Worm (Caenorhabditis elegans) whole organism, L3 larva: ENCODE results near the gene F09B9.5.

Experiments
- R02D3.7 ChIP-seq: fragments of 150-350 bp; optimal IDR thresholded peaks from 2 replicates; lab custom pipeline; 2014; ENCODE audit warnings: missing biosample characterization, missing genetic modification characterization
- ZK546.5 ChIP-seq: sonication (generic microtip); optimal IDR thresholded peaks from 2 replicates; lab custom pipeline; 2017; ENCODE audit warnings: missing biosample characterization, missing genetic modification characterization
- aly-2 ChIP-seq: fragments of 150-350 bp; optimal IDR thresholded peaks from 2 replicates; lab custom pipeline; 2014; ENCODE audit warnings: missing biosample characterization, missing genetic modification characterization
- ama-1 ChIP-seq: fragments of 150-350 bp; optimal IDR thresholded peaks from 2 replicates; lab custom pipeline; 2018
- ceh-16 ChIP-seq: sonication (generic microtip); optimal IDR thresholded peaks from 2 replicates; lab custom pipeline; 2017; ENCODE audit warnings: missing biosample characterization, missing genetic modification characterization
- ceh-82 ChIP-seq: fragments of 150-350 bp; optimal IDR thresholded peaks from 2 replicates; lab custom pipeline; 2014; ENCODE audit warnings: missing biosample characterization, missing genetic modification characterization
- ceh-9 ChIP-seq: sonication (generic microtip); optimal IDR thresholded peaks from 2 replicates; lab custom pipeline; 2018; ENCODE audit warnings: missing biosample characterization, missing genetic modification characterization
- daf-12 ChIP-seq: fragments of 150-350 bp; optimal IDR thresholded peaks from 2 replicates; lab custom pipeline; 2014; ENCODE audit warnings: missing biosample characterization, missing genetic modification reagents, missing genetic modification characterization
- egl-27 ChIP-seq: sonication (generic microtip); optimal IDR thresholded peaks from 4 replicates; lab custom pipeline; 2017; ENCODE audit warnings: missing biosample characterization, missing genetic modification reagents, missing genetic modification characterization
- egl-5 ChIP-seq: fragments of 150-350 bp; optimal IDR thresholded peaks from 2 replicates; lab custom pipeline; 2017; ENCODE audit warnings: missing biosample characterization, missing genetic modification reagents, missing genetic modification characterization, inconsistent platforms
- elt-2 ChIP-seq: sonication (generic microtip); optimal IDR thresholded peaks from 2 replicates; lab custom pipeline; 2016; ENCODE audit warnings: missing genetic modification reagents, mild to moderate bottlenecking, missing genetic modification characterization, missing compliant biosample characterization
- elt-3 ChIP-seq, 3 experiments: fragments of 150-350 bp in 1 of 3; sonication (generic microtip) in 2 of 3; optimal IDR thresholded peaks; 2 replicates in 2 of 3; 4 replicates in 1 of 3; lab custom pipeline; 2014 to 2017; ENCODE audit warnings: missing biosample characterization in 3 of 3, missing genetic modification characterization in 3 of 3
- fkh-10 ChIP-seq: sonication (generic microtip); optimal IDR thresholded peaks from 2 replicates; lab custom pipeline; 2017; ENCODE audit warnings: missing biosample characterization, missing genetic modification reagents, missing genetic modification characterization
- jun-1 ChIP-seq: fragments of 150-350 bp; optimal IDR thresholded peaks from 2 replicates; lab custom pipeline; 2014; ENCODE audit warnings: missing biosample characterization, missing genetic modification reagents, missing genetic modification characterization
- lin-39 ChIP-seq: fragments of 150-350 bp; optimal IDR thresholded peaks from 2 replicates; lab custom pipeline; 2018; ENCODE audit warnings: missing biosample characterization, missing genetic modification reagents, missing genetic modification characterization
- lsy-12 ChIP-seq: sonication (generic microtip); optimal IDR thresholded peaks from 2 replicates; lab custom pipeline; 2016; ENCODE audit warnings: mild to moderate bottlenecking, missing genetic modification characterization, missing compliant biosample characterization
- mdl-1 ChIP-seq: fragments of 150-350 bp; optimal IDR thresholded peaks from 2 replicates; lab custom pipeline; 2014; ENCODE audit warnings: missing biosample characterization, missing genetic modification characterization
- mml-1 ChIP-seq: fragments of 150-350 bp; sonication (generic microtip); optimal IDR thresholded peaks from 3 replicates; lab custom pipeline; 2014; ENCODE audit warnings: missing biosample characterization, missing genetic modification characterization
- nfya-1 ChIP-seq: sonication (generic microtip); optimal IDR thresholded peaks from 2 replicates; lab custom pipeline; 2017; ENCODE audit warnings: missing genetic modification characterization, mild to moderate bottlenecking, missing compliant biosample characterization, antibody characterized with exemption, moderate library complexity; ENCODE audit not compliant: insufficient read depth
- nhr-11 ChIP-seq: fragments of 150-350 bp; optimal IDR thresholded peaks from 2 replicates; lab custom pipeline; 2014; ENCODE audit warnings: missing biosample characterization, missing genetic modification characterization
- nhr-12 ChIP-seq: fragments of 150-350 bp; optimal IDR thresholded peaks from 2 replicates; lab custom pipeline; 2014; ENCODE audit warnings: missing biosample characterization, missing genetic modification characterization
- nhr-23 ChIP-seq: fragments of 150-350 bp; optimal IDR thresholded peaks from 2 replicates; lab custom pipeline; 2014; ENCODE audit warnings: missing biosample characterization, missing genetic modification reagents, missing genetic modification characterization
- nhr-25 ChIP-seq: sonication (generic microtip); optimal IDR thresholded peaks from 2 replicates; lab custom pipeline; 2017; ENCODE audit warnings: missing biosample characterization, missing genetic modification characterization
- nhr-43 ChIP-seq: sonication (generic microtip); optimal IDR thresholded peaks from 2 replicates; lab custom pipeline; 2016; ENCODE audit warnings: mild to moderate bottlenecking, missing genetic modification characterization, missing compliant biosample characterization; ENCODE audit not compliant: poor library complexity, severe bottlenecking
- nhr-76 ChIP-seq: fragments of 150-350 bp; sonication (generic microtip); optimal IDR thresholded peaks from 5 replicates; lab custom pipeline; 2014; ENCODE audit warnings: missing biosample characterization, missing genetic modification characterization
- pqm-1 ChIP-seq: fragments of 150-350 bp; optimal IDR thresholded peaks from 2 replicates; lab custom pipeline; 2017; ENCODE audit warnings: missing biosample characterization, missing genetic modification characterization, inconsistent platforms
- zag-1 ChIP-seq: fragments of 150-350 bp; optimal IDR thresholded peaks from 2 replicates; lab custom pipeline; 2014; ENCODE audit warnings: missing biosample characterization, missing genetic modification characterization
- ztf-4 ChIP-seq: fragments of 150-350 bp; optimal IDR thresholded peaks from 2 replicates; lab custom pipeline; 2014; ENCODE audit warnings: missing biosample characterization, missing genetic modification characterization

The F09B9.5 gene

DNA sequence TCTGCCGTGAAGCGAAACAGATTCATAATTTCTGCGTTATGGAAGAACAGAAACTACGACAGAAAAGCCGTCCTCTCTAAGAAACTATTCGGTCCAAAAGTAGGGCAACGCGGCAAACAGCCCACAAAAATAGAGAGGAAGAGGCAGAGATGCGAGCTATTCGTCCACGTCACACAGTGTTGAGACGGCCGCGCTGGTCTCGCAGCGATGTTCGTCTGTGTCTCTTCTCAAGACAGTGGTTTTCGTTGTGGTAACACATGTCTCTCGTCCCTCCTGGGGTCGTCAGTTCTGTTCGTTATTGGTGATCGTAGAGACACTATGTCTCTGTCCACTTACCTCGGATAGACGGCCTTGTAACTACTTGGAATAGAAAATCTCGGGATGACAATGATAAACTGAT is 4.1 kb downstream of the F09B9.5 start, which contains the start of gene erd-2.1 (continued):
- TF ChIP-seq ceh-16 (no peak), pqm-1 (tag; lab: Kevin White, UChicago) (peak; percentile 35), mdl-1 (tag; lab: Kevin White, UChicago) (no peak), egl-27 (tag; lab: Kevin White, UChicago) (no peak)

DNA sequence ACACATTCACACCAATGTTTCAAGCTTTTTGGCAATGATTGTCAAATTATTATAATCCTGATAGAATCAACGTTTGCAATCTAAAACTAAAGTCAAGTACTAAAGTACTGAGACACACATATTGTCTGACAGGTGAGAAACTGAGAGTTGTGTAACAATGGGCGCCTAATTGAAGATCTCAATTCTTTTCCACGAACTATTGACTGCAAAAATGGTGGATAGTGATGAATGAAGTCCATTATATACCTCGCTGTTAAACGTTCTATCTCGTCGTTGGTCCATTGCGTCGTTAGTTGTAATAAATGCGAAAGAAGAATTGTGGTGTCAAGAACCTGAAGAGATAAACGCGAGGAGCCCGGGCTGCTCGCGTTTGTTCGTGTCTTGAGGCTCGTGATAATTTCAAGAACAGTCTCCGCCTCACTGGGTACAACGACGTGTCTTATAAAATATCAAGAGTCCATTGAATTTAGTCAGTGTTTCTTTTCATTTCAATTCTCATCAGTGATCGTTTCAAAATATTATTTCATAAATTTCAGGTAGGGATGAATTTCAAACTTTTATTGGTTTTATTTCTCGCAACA is 5.6 kb downstream of the F09B9.5 start, which contains the start of gene F09B9.4:
Gene F09B9.4 (plus strand): TSS at position 531 of the 581 bp plus-strand sequence.
- TF ChIP-seq egl-5 (tag; lab: Kevin White, UChicago) (peak; percentile 57), lin-39 (tag; lab: Kevin White, UChicago) (peak; percentile 26), ama-1 (lab: Kevin White, UChicago) (no peak), R02D3.7 (tag; lab: Kevin White, UChicago) (no peak), ceh-16 (no peak), nfya-1 (tag; lab: Kevin White, UChicago) (peak; percentile 10)

DNA sequence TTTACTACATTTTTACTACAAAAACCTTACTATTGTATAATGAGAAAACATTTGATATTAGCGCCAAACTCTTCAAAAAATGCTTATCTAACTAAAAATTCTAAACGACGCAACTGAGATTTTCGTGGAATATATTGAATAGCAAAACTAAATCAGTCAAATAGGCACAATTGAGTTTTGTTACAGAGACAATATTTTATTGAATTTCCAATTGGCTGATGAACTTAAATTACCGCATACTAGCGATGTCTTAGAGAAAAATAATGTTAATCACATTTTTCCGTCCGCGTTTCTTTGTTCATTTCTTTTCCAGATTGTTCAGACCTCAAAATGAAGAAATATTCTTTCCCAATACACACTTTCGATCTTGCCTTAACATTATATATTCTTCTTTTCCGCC is 7.9 kb downstream of the F09B9.5 start:
- TF ChIP-seq elt-2 (tag; lab: Kevin White, UChicago) (no peak), fkh-10 (GFP tag; lab: Kevin White, UChicago) (peak; percentile 73), ZK546.5 (tag; lab: Kevin White, UChicago) (no peak), nhr-23 (no peak)

DNA sequence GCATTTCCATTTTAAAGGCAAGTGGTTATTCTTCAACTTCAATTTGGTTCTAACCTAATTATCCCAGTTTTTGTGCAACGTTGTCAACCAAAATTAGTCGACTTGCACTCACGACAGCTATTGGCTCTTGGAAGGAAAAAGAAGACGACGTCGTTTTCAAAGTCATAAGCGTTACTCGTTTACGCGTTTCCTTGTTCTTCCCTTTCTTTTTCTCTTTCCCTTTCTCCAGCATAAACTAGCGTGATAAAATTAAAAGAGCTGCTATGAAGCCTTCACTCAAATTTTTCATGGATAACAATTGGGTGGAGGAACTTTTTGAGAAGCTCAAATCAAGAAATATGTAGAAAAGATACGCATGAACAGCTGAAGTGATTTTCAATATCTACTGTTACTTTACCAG is 8.6 kb downstream of the F09B9.5 start:
- TF ChIP-seq elt-2 (tag; lab: Kevin White, UChicago) (no peak), nhr-11 (no peak), ama-1 (lab: Kevin White, UChicago) (no peak), mml-1 (tag; lab: Kevin White, UChicago) (no peak), egl-27 (tag; lab: Kevin White, UChicago) (no peak), nhr-43 (no peak), daf-12 (no peak), nhr-12 (no peak), ceh-9 (no peak), ceh-82 (tag; lab: Kevin White, UChicago) (no peak), jun-1 (tag; lab: Kevin White, UChicago) (no peak), nfya-1 (tag; lab: Kevin White, UChicago) (no peak), nhr-76 (tag; lab: Kevin White, UChicago) (no peak), lin-39 (tag; lab: Kevin White, UChicago) (no peak), lsy-12 (no peak), ceh-16 (no peak), aly-2 (tag; lab: Kevin White, UChicago) (no peak), zag-1 (tag; lab: Kevin White, UChicago) (no peak), elt-3 (tag; optimal IDR thresholded peaks at IDR 0.05; lab: Kevin White, UChicago) (no peak)

DNA sequence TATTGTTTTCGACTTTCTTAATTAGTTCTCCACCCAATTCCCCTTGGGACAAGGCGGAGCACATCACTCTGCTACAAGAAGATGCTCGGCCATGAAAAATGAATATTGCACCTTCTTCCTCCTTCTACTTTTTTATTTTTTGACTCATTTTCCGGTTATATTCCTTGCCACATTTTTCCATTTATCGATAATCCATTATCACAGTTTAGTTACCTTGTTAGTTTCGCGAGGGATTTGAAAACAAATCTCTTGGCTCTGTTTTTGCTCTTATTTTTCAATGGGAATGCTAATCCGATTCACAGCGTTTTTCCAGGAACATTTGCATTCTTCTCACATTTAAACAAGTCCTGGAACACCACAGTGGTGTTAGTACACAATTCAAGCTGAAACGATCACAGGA is 12.4 kb downstream of the F09B9.5 start, which contains the start of gene rnp-9:
Gene rnp-9 (plus strand): TSS at position 301 of the 400 bp plus-strand sequence.
- TF ChIP-seq nhr-76 (tag; lab: Kevin White, UChicago): no peak

DNA sequence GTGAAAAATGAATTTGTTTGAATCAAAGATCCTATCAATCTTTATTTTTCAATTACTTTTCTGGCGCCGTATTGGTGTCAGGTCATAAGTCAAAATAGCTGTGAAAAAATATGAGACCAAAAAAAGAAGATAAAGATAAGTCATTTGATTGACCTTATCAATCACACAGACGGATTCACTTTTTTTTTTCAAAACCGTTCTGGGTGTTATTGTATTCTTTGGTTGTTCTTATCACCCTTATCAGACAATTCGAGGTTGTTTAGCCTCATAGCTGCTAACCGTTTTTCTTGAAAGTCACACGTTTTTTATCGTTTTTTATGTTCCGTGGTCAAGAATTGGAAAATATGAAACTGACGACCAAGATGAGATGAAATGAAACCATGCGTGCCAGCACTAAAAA is 13.9 kb downstream of the F09B9.5 start:
- TF ChIP-seq fkh-10 (GFP tag; lab: Kevin White, UChicago): no peak
- no peak for TF ChIP-seq elt-3 (tag; optimal IDR thresholded peaks at IDR 0.05; lab: Kevin White, UChicago)
- peak; percentile 80 for TF ChIP-seq nhr-23
- TF ChIP-seq nhr-12: no peak
- TF ChIP-seq ceh-9: no peak
- peak; percentile 14 for TF ChIP-seq lsy-12

DNA sequence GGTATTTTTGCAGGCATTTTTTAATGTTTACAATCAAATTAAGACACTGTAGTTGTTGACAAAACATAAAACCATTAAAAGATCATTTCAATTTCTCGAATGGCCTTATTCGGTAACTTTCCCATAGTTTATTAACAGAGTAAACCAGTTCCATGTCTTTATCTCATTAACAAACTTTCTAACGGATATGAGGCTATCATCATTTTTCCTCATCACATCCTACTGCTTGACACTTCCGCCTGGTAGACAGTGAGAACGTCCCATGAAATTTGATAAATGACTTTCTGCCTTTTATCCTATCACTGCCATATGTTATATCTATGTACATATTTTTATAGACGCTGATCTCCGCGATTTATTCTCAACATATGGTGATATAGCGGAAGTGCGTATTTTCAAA is 16.0 kb downstream of the F09B9.5 start:
- no peak for TF ChIP-seq ztf-4 (tag; lab: Kevin White, UChicago)
- peak; percentile 36 for TF ChIP-seq nhr-23
- TF ChIP-seq nhr-25 (tag; lab: Kevin White, UChicago): no peak
